Worm (Caenorhabditis elegans): ENCODE measurements around the gene C17B7.4.

C17B7.4 gene

ce11 chrV:3315308-3315707, 23.8 kb upstream of the C17B7.4 start, which contains the start of gene arrd-19 (continued):
- TF ChIP-seq egl-44 (GFP tag; IDR thresholded peaks at IDR 0.05) (no peak), ZK185.1 (tag; optimal IDR thresholded peaks at IDR 0.05; ENCODE audit: poor library complexity, severe bottlenecking) (peak; percentile 51), nhr-90 (tag; optimal IDR thresholded peaks at IDR 0.05) (no peak), B0336.3 (GFP tag; IDR thresholded peaks at IDR 0.05) (no peak), let-607 (tag; optimal IDR thresholded peaks at IDR 0.05) (no peak), ekl-4 (GFP tag; IDR thresholded peaks at IDR 0.05) (peak; percentile 43; the same call in 1 of the 2 replicates), tbx-9 (tag; optimal IDR thresholded peaks at IDR 0.05; ENCODE audit: borderline replicate concordance) (no peak), somi-1 (GFP tag; optimal IDR thresholded peaks at IDR 0.05) (no peak), egl-18 (GFP tag; IDR thresholded peaks at IDR 0.05) (no peak), ceh-91 (GFP tag; IDR thresholded peaks at IDR 0.05) (no peak), dpl-1 (GFP tag; optimal IDR thresholded peaks at IDR 0.05) (no peak), akir-1 (GFP tag; optimal IDR thresholded peaks at IDR 0.05) (no peak), Y79H2A.3 (GFP tag; conservative IDR thresholded peaks at IDR 0.05) (no peak), Y56A3A.18 (GFP tag; IDR thresholded peaks at IDR 0.05) (peak; percentile 51; the same call in 1 of the 2 replicates), hlh-12 (tag; optimal IDR thresholded peaks at IDR 0.05) (no peak), K12H6.12 (tag; optimal IDR thresholded peaks at IDR 0.05) (peak; percentile 52), Y95B8A.8 (GFP tag; IDR thresholded peaks at IDR 0.05) (no peak), fkh-3 (tag; optimal IDR thresholded peaks at IDR 0.05) (no peak), K11D2.4 (GFP tag; IDR thresholded peaks at IDR 0.05) (no peak), let-526 (GFP tag; IDR thresholded peaks at IDR 0.05) (peak; percentile 57; the same call in 1 of the 2 replicates), F55B11.4 (tag; optimal IDR thresholded peaks at IDR 0.05; ENCODE audit: borderline replicate concordance, insufficient read depth) (no peak), pbrm-1 (GFP tag; IDR thresholded peaks at IDR 0.05) (peak; percentile 66; the same call in 1 of the 2 replicates), zfh-2 (GFP tag; conservative IDR thresholded peaks at IDR 0.05) (peak; percentile 49; the same call in 1 of the 2 replicates), Y53G8AR.9 (GFP tag; conservative IDR thresholded peaks at IDR 0.05) (peak; percentile 47; the same call in 1 of the 2 replicates), lin-54 (GFP tag; optimal IDR thresholded peaks at IDR 0.05) (peak; percentile 32), nhr-179 (tag; optimal IDR thresholded peaks at IDR 0.05) (no peak), gei-17 (GFP tag; optimal IDR thresholded peaks at IDR 0.05) (no peak), atf-7 (tag; optimal IDR thresholded peaks at IDR 0.05) (no peak), pha-4 (tag; optimal IDR thresholded peaks at IDR 0.05) (no peak), nhr-120 (GFP tag; IDR thresholded peaks at IDR 0.05) (no peak), ztf-6 (GFP tag; IDR thresholded peaks at IDR 0.05) (no peak), madf-6 (GFP tag; IDR thresholded peaks at IDR 0.05) (no peak), egrh-3 (GFP tag; IDR thresholded peaks at IDR 0.05) (no peak), F22D6.2 (tag; optimal IDR thresholded peaks at IDR 0.05) (peak; percentile 69), repo-1 (tag; optimal IDR thresholded peaks at IDR 0.05) (no peak), ztf-3 (GFP tag; optimal IDR thresholded peaks at IDR 0.05) (no peak), ccch-3 (GFP tag; optimal IDR thresholded peaks at IDR 0.05) (no peak), lin-35 (GFP tag; optimal IDR thresholded peaks at IDR 0.05) (no peak), F37B4.10 (GFP tag; IDR thresholded peaks at IDR 0.05) (no peak), tbp1 (GFP tag; optimal IDR thresholded peaks at IDR 0.05) (peak; percentile 36), ztf-25 (GFP tag; IDR thresholded peaks at IDR 0.05) (no peak), F57A8.1 (GFP tag; optimal IDR thresholded peaks at IDR 0.05) (no peak), die-1 (tag; optimal IDR thresholded peaks at IDR 0.05) (no peak), ama-1 (optimal IDR thresholded peaks at IDR 0.05) (no peak), ama-1 (GFP tag; optimal IDR thresholded peaks at IDR 0.05) (no peak), mxl-1 (tag; optimal IDR thresholded peaks at IDR 0.05) (no peak), efl-1 (GFP tag; optimal IDR thresholded peaks at IDR 0.05) (no peak), F23B12.7 (tag; optimal IDR thresholded peaks at IDR 0.05; ENCODE audit: insufficient read depth) (no peak), hlh-26 (GFP tag; conservative IDR thresholded peaks at IDR 0.05) (no peak), B0261.1 (tag; optimal IDR thresholded peaks at IDR 0.05) (no peak)

Data from whole organism, young adult.